Worm (Caenorhabditis elegans) whole organism, midembryonic: ENCODE data around the gene srd-17.

ENCODE experiments used
- T22C8.4 ChIP-seq: fragments of 200-800 bp; sonication (Bioruptor generic); IDR thresholded peaks from 2 replicates; pipeline ENCODE4 v1.3.6; 2022; ENCODE audit warnings: missing genetic modification characterization, missing compliant biosample characterization
- flt-1 ChIP-seq: fragments of 200-800 bp; sonication (Bioruptor generic); IDR thresholded peaks from 2 replicates; pipeline ENCODE4 v1.3.6; 2022; ENCODE audit warnings: missing genetic modification characterization, missing compliant biosample characterization
- klf-2 ChIP-seq: fragments of 200-800 bp; sonication (Bioruptor generic); conservative IDR thresholded peaks from 2 replicates; pipeline ENCODE4 v1.3.6; 2022; ENCODE audit warnings: missing genetic modification reagents, missing genetic modification characterization, missing compliant biosample characterization
- med-1 ChIP-seq: sonication (generic microtip); optimal IDR thresholded peaks from 2 replicates; lab custom pipeline; 2017; ENCODE audit warnings: missing genetic modification characterization, mild to moderate bottlenecking, missing compliant biosample characterization, antibody characterized with exemption, missing genetic modification reagents; ENCODE audit not compliant: insufficient read depth
- ref-1 ChIP-seq: fragments of 200-800 bp; sonication (Bioruptor generic); conservative IDR thresholded peaks from 2 replicates; pipeline ENCODE4 v1.3.6; 2022; ENCODE audit warnings: missing genetic modification reagents, missing genetic modification characterization, missing compliant biosample characterization
- tab-1 ChIP-seq: fragments of 200-800 bp; sonication (Bioruptor generic); IDR thresholded peaks from 2 replicates; pipeline ENCODE4 v1.3.6; 2022; ENCODE audit warnings: missing genetic modification characterization, missing compliant biosample characterization
- ztf-23 ChIP-seq: fragments of 200-800 bp; sonication (Bioruptor generic); IDR thresholded peaks from 2 replicates; pipeline ENCODE4 v1.3.6; 2022; ENCODE audit warnings: missing genetic modification reagents, missing genetic modification characterization, missing compliant biosample characterization
- ztf-29 ChIP-seq: fragments of 200-800 bp; sonication (Bioruptor generic); IDR thresholded peaks from 2 replicates; pipeline ENCODE4 v1.3.6; 2022; ENCODE audit warnings: missing genetic modification reagents, missing genetic modification characterization, missing compliant biosample characterization

- TF ChIP-seq T22C8.4 (GFP tag; lab: Robert Waterston, UW): no peak
- no peak for TF ChIP-seq med-1 (GFP tag; lab: Kevin White, UChicago)
- no peak for TF ChIP-seq flt-1 (GFP tag; lab: Robert Waterston, UW)
- TF ChIP-seq ref-1 (GFP tag; lab: Robert Waterston, UW): no peak
- TF ChIP-seq ztf-29 (GFP tag; lab: Robert Waterston, UW): no peak
- no peak for TF ChIP-seq tab-1 (GFP tag; lab: Robert Waterston, UW)
- TF ChIP-seq ztf-23 (GFP tag; lab: Robert Waterston, UW): no peak
- no peak for TF ChIP-seq klf-2 (GFP tag; lab: Robert Waterston, UW)
Measured at ce11 chrV:13476350-13476749, 43.8 kb upstream of the srd-17 start, which contains the start of gene T10G3.8.
